Fruit fly (Drosophila melanogaster): ENCODE measurements around the gene CG14626.

CG14626 gene

dm6 chrX:1171018-1171417 lies 13.6 kb upstream of the CG14626 start (continued):
- no peak for TF ChIP-seq Ets97D (GFP tag; optimal IDR thresholded peaks at IDR 0.05)
- no peak for TF ChIP-seq seq (GFP tag; IDR thresholded peaks at IDR 0.05)
- no peak for TF ChIP-seq kni (GFP tag; optimal IDR thresholded peaks at IDR 0.05)
- peak; percentile 47 for TF ChIP-seq CG34376 (GFP tag; optimal IDR thresholded peaks at IDR 0.05)
- TF ChIP-seq CG17829 (tag; optimal IDR thresholded peaks at IDR 0.05): peak; percentile 32
- TF ChIP-seq Kr (GFP tag; optimal IDR thresholded peaks at IDR 0.05): no peak
- TF ChIP-seq ewg (GFP tag; optimal IDR thresholded peaks at IDR 0.05): no peak
- no peak for TF ChIP-seq Hmx (GFP tag; optimal IDR thresholded peaks at IDR 0.05)
- TF ChIP-seq Camta (GFP tag; optimal IDR thresholded peaks at IDR 0.05): no peak
- no peak for TF ChIP-seq Vsx1 (GFP tag; optimal IDR thresholded peaks at IDR 0.05)
- no peak for TF ChIP-seq dati (GFP tag; IDR thresholded peaks at IDR 0.05)
- peak; percentile 49 for TF ChIP-seq Sox100B (GFP tag; optimal IDR thresholded peaks at IDR 0.05)
- peak; percentile 45 for TF ChIP-seq CG2712 (tag; optimal IDR thresholded peaks at IDR 0.05)
- TF ChIP-seq CG12236 (GFP tag; optimal IDR thresholded peaks at IDR 0.05): no peak
- TF ChIP-seq B-H2 (GFP tag; optimal IDR thresholded peaks at IDR 0.05): no peak
- no peak for TF ChIP-seq hb (GFP tag; IDR thresholded peaks at IDR 0.05; ENCODE audit: partially characterized antibody)
- no peak for TF ChIP-seq Rx (GFP tag; IDR thresholded peaks at IDR 0.05)
- peak; percentile 8 for TF ChIP-seq Hand (GFP tag; optimal IDR thresholded peaks at IDR 0.05)
- TF ChIP-seq Hmr (GFP tag; optimal IDR thresholded peaks at IDR 0.05): peak; percentile 70
- peak; percentile 45 for TF ChIP-seq lbe (GFP tag; optimal IDR thresholded peaks at IDR 0.05)
- TF ChIP-seq nerfin-1 (tag; optimal IDR thresholded peaks at IDR 0.05): no peak
- TF ChIP-seq CG32532 (GFP tag; IDR thresholded peaks at IDR 0.05): peak; percentile 34
- peak; percentile 57 for TF ChIP-seq Atf6 (GFP tag; IDR thresholded peaks at IDR 0.05)
- TF ChIP-seq kah (GFP tag; optimal IDR thresholded peaks at IDR 0.05): no peak
- TF ChIP-seq lab (GFP tag; optimal IDR thresholded peaks at IDR 0.05): peak; percentile 59
- peak in 1 of 2 experiments; percentile 73 for TF ChIP-seq Hr51 (GFP tag; optimal IDR thresholded peaks at IDR 0.05)
- TF ChIP-seq H15 (GFP tag; IDR thresholded peaks at IDR 0.05): peak; percentile 46; the same call in 1 of the 3 replicates
- TF ChIP-seq amos (GFP tag; IDR thresholded peaks at IDR 0.05; ENCODE audit: partially characterized antibody): no peak
- TF ChIP-seq Mad (GFP tag; optimal IDR thresholded peaks at IDR 0.05): no peak
- no peak for TF ChIP-seq Dad (GFP tag; optimal IDR thresholded peaks at IDR 0.05)
- no peak for TF ChIP-seq Dbx (GFP tag; IDR thresholded peaks at IDR 0.05)
- TF ChIP-seq CG31224 (GFP tag; IDR thresholded peaks at IDR 0.05): no peak
- peak; percentile 25 for TF ChIP-seq scrt (GFP tag; optimal IDR thresholded peaks at IDR 0.05)
- peak; percentile 32; the same call in 2 of the 3 replicates for TF ChIP-seq tgo (GFP tag; IDR thresholded peaks at IDR 0.05)
- TF ChIP-seq psq (GFP tag; optimal IDR thresholded peaks at IDR 0.05): no peak
- peak; percentile 21 for TF ChIP-seq CG12071 (GFP tag; optimal IDR thresholded peaks at IDR 0.05)
- TF ChIP-seq CG17568 (GFP tag; optimal IDR thresholded peaks at IDR 0.05): no peak
- TF ChIP-seq toy (GFP tag; IDR thresholded peaks at IDR 0.05): no peak
- no peak for TF ChIP-seq Adf1 (GFP tag; IDR thresholded peaks at IDR 0.05)
- no peak for TF ChIP-seq CG4360 (GFP tag; IDR thresholded peaks at IDR 0.05)
- no peak for TF ChIP-seq Lim3 (GFP tag; IDR thresholded peaks at IDR 0.05)
- peak; percentile 11 for TF ChIP-seq Blimp-1 (GFP tag; optimal IDR thresholded peaks at IDR 0.05)
- peak; percentile 57 for TF ChIP-seq CG8924 (tag; optimal IDR thresholded peaks at IDR 0.05)
- TF ChIP-seq Gug (GFP tag; IDR thresholded peaks at IDR 0.05): no peak
- no peak for TF ChIP-seq sr (GFP tag; IDR thresholded peaks at IDR 0.05)
- TF ChIP-seq Xrp1 (GFP tag; IDR thresholded peaks at IDR 0.05): no peak; the same call in 1 of the 2 replicates
- TF ChIP-seq CG4707 (GFP tag; optimal IDR thresholded peaks at IDR 0.05): no peak
- TF ChIP-seq Gsc (GFP tag; IDR thresholded peaks at IDR 0.05): no peak
- no peak for TF ChIP-seq Chrac-16 (GFP tag; optimal IDR thresholded peaks at IDR 0.05)
- TF ChIP-seq Trl (optimal IDR thresholded peaks at IDR 0.05): no peak
- peak; percentile 21 for TF ChIP-seq Trl (GFP tag; optimal IDR thresholded peaks at IDR 0.05)
- 0 out of 2 replicates have a peak, but pooled peaks have one; percentile 11 for TF ChIP-seq gsb (GFP tag; IDR thresholded peaks at IDR 0.05)

Data from whole organism, embryonic.